Worm (Caenorhabditis elegans) whole organism, L4 larva: ENCODE results near the gene bus-8A.

ENCODE experiments used
- D1046.2 ChIP-seq: fragments of 200-800 bp; sonication (Bioruptor generic); IDR thresholded peaks from 2 replicates; pipeline ENCODE4 v1.3.6; 2022; ENCODE audit warnings: missing genetic modification characterization, missing compliant biosample characterization
- F49E8.2 ChIP-seq: sonication (generic microtip); optimal IDR thresholded peaks from 2 replicates; lab custom pipeline; 2016; ENCODE audit warnings: missing compliant biosample characterization, mild to moderate bottlenecking, missing genetic modification characterization, borderline replicate concordance
- T20F7.1 ChIP-seq: fragments of 200-800 bp; sonication (Bioruptor generic); optimal IDR thresholded peaks from 2 replicates; lab custom pipeline; 2018; ENCODE audit warnings: mild to moderate bottlenecking, missing genetic modification characterization, missing compliant biosample characterization
- T26A8.4 ChIP-seq: fragments of 200-800 bp; sonication (Bioruptor generic); IDR thresholded peaks from 2 replicates; pipeline ENCODE4 v1.3.6; 2022; ENCODE audit warnings: missing genetic modification characterization, missing compliant biosample characterization
- Y105C5A.15 ChIP-seq: fragments of 200-800 bp; sonication (Bioruptor generic); IDR thresholded peaks from 2 replicates; pipeline ENCODE4 v1.3.6; 2022; ENCODE audit warnings: missing genetic modification characterization, missing compliant biosample characterization
- Y48G9A.11 ChIP-seq: fragments of 200-800 bp; sonication (Bioruptor generic); IDR thresholded peaks from 2 replicates; pipeline ENCODE4 v1.3.6; 2022; ENCODE audit warnings: missing genetic modification reagents, missing genetic modification characterization, missing compliant biosample characterization
- aly-2 ChIP-seq: sonication (generic microtip); optimal IDR thresholded peaks from 2 replicates; lab custom pipeline; 2018; ENCODE audit warnings: missing biosample characterization, missing genetic modification characterization
- arid-1 ChIP-seq: fragments of 200-800 bp; sonication (Bioruptor generic); conservative IDR thresholded peaks from 2 replicates; pipeline ENCODE4 v1.3.6; 2022; ENCODE audit warnings: missing genetic modification reagents, missing genetic modification characterization, missing compliant biosample characterization
- ceh-28 ChIP-seq: fragments of 150-350 bp; optimal IDR thresholded peaks from 2 replicates; lab custom pipeline; 2014; ENCODE audit warnings: missing biosample characterization, missing genetic modification reagents, missing genetic modification characterization
- ceh-32 ChIP-seq: sonication (generic microtip); optimal IDR thresholded peaks from 2 replicates; lab custom pipeline; 2016; ENCODE audit warnings: mild to moderate bottlenecking, missing genetic modification characterization, missing compliant biosample characterization; ENCODE audit not compliant: poor library complexity
- ceh-62 ChIP-seq: sonication (generic microtip); optimal IDR thresholded peaks from 2 replicates; lab custom pipeline; 2017; ENCODE audit warnings: missing biosample characterization, missing genetic modification characterization
- ceh-82 ChIP-seq: sonication (generic microtip); optimal IDR thresholded peaks from 2 replicates; lab custom pipeline; 2017; ENCODE audit warnings: missing biosample characterization, missing genetic modification characterization
- ces-1 ChIP-seq: fragments of 150-350 bp; sonication (generic microtip); optimal IDR thresholded peaks from 4 replicates; lab custom pipeline; 2014; ENCODE audit warnings: missing biosample characterization, missing genetic modification reagents, missing genetic modification characterization
- ctbp-1 ChIP-seq: fragments of 200-800 bp; sonication (Bioruptor generic); IDR thresholded peaks from 2 replicates; pipeline ENCODE4 v1.3.6; 2022; ENCODE audit warnings: missing genetic modification reagents, missing genetic modification characterization, missing compliant biosample characterization
- daf-12 ChIP-seq: fragments of 150-350 bp; optimal IDR thresholded peaks from 2 replicates; lab custom pipeline; 2014; ENCODE audit warnings: missing biosample characterization, missing genetic modification reagents, missing genetic modification characterization
- daf-16 ChIP-seq, 3 experiments: sonication (generic microtip); optimal IDR thresholded peaks; 2 replicates each; lab custom pipeline; 2016 to 2017; ENCODE audit warnings: missing genetic modification characterization in 3 of 3, missing genetic modification reagents in 3 of 3, mild to moderate bottlenecking in 2 of 3, missing compliant biosample characterization in 2 of 3, missing biosample characterization in 1 of 3, moderate library complexity in 1 of 3
- daf-8 ChIP-seq: fragments of 200-800 bp; sonication (Bioruptor generic); IDR thresholded peaks from 2 replicates; pipeline ENCODE4 v1.3.6; 2022; ENCODE audit warnings: missing genetic modification characterization, missing compliant biosample characterization
- dmd-6 ChIP-seq: fragments of 200-800 bp; sonication (Bioruptor generic); IDR thresholded peaks from 2 replicates; pipeline ENCODE4 v1.3.6; 2022; ENCODE audit warnings: missing genetic modification reagents, missing genetic modification characterization, missing compliant biosample characterization
- dmd-9 ChIP-seq: fragments of 200-800 bp; sonication (Bioruptor generic); IDR thresholded peaks from 2 replicates; pipeline ENCODE4 v1.3.6; 2022; ENCODE audit warnings: missing genetic modification reagents, missing genetic modification characterization, missing compliant biosample characterization
- duxl-1 ChIP-seq: sonication (generic microtip); optimal IDR thresholded peaks from 2 replicates; lab custom pipeline; 2016; ENCODE audit warnings: mild to moderate bottlenecking, missing genetic modification characterization, moderate library complexity, missing compliant biosample characterization; ENCODE audit not compliant: poor library complexity
- fkh-10 ChIP-seq: fragments of 150-350 bp; optimal IDR thresholded peaks from 2 replicates; lab custom pipeline; 2014; ENCODE audit warnings: missing biosample characterization, missing genetic modification reagents, missing genetic modification characterization
- gei-8 ChIP-seq: fragments of 200-800 bp; sonication (Bioruptor generic); optimal IDR thresholded peaks from 2 replicates; lab custom pipeline; 2018; ENCODE audit warnings: mild to moderate bottlenecking, missing genetic modification characterization, missing compliant biosample characterization
- hmg-1.1 ChIP-seq: fragments of 200-800 bp; sonication (Bioruptor generic); IDR thresholded peaks from 2 replicates; pipeline ENCODE4 v1.3.6; 2022; ENCODE audit warnings: missing genetic modification reagents, missing genetic modification characterization, missing compliant biosample characterization
- lim-7 ChIP-seq: fragments of 200-800 bp; sonication (Bioruptor generic); IDR thresholded peaks from 2 replicates; pipeline ENCODE4 v1.3.6; 2022; ENCODE audit warnings: missing genetic modification characterization, missing compliant biosample characterization
- lin-1 ChIP-seq: fragments of 200-800 bp; sonication (Bioruptor generic); IDR thresholded peaks from 2 replicates; pipeline ENCODE4 v1.3.6; 2022; ENCODE audit warnings: missing genetic modification reagents, missing genetic modification characterization, missing compliant biosample characterization
- lin-13 ChIP-seq: fragments of 150-350 bp; optimal IDR thresholded peaks from 2 replicates; lab custom pipeline; 2014; ENCODE audit warnings: missing biosample characterization, missing genetic modification reagents, missing genetic modification characterization
- lin-38 ChIP-seq: fragments of 200-800 bp; sonication (Bioruptor generic); IDR thresholded peaks from 2 replicates; pipeline ENCODE4 v1.3.6; 2022; ENCODE audit warnings: missing genetic modification reagents, missing genetic modification characterization, missing compliant biosample characterization
- lin-39 ChIP-seq: fragments of 150-350 bp; optimal IDR thresholded peaks from 2 replicates; lab custom pipeline; 2014; ENCODE audit warnings: missing biosample characterization, missing genetic modification reagents, missing genetic modification characterization
- madf-5 ChIP-seq, 2 experiments: fragments of 200-800 bp; sonication (Bioruptor generic); IDR thresholded peaks; 2 replicates each; pipeline ENCODE4 v1.3.6; 2022; ENCODE audit warnings: missing compliant biosample characterization in 2 of 2, missing genetic modification characterization in 2 of 2
- mdl-1 ChIP-seq, 2 experiments: fragments of 150-350 bp in 1 of 2; sonication (generic microtip) in 1 of 2; optimal IDR thresholded peaks; 2 replicates each; lab custom pipeline; 2014 to 2017; ENCODE audit warnings: missing biosample characterization in 2 of 2, missing genetic modification characterization in 2 of 2
- mdt-29 ChIP-seq: fragments of 200-800 bp; sonication (Bioruptor generic); IDR thresholded peaks from 2 replicates; pipeline ENCODE4 v1.3.6; 2022; ENCODE audit warnings: missing genetic modification reagents, missing genetic modification characterization, missing compliant biosample characterization
- mep-1 ChIP-seq: fragments of 150-350 bp; sonication (generic microtip); optimal IDR thresholded peaks from 3 replicates; lab custom pipeline; 2014; ENCODE audit warnings: missing biosample characterization, missing genetic modification characterization
- mxl-3 ChIP-seq: fragments of 200-800 bp; sonication (Bioruptor generic); optimal IDR thresholded peaks from 2 replicates; lab custom pipeline; 2018; ENCODE audit warnings: mild to moderate bottlenecking, missing genetic modification characterization, missing compliant biosample characterization
- nhr-10 ChIP-seq: fragments of 150-350 bp; optimal IDR thresholded peaks from 2 replicates; lab custom pipeline; 2014; ENCODE audit warnings: missing biosample characterization, missing genetic modification characterization
- nhr-102 ChIP-seq: sonication (generic microtip); optimal IDR thresholded peaks from 2 replicates; lab custom pipeline; 2016; ENCODE audit warnings: mild to moderate bottlenecking, missing genetic modification characterization, moderate library complexity, missing compliant biosample characterization
- nhr-28 ChIP-seq: fragments of 150-350 bp; optimal IDR thresholded peaks from 2 replicates; lab custom pipeline; 2014; ENCODE audit warnings: missing biosample characterization, missing genetic modification characterization
- nhr-41 ChIP-seq: fragments of 200-800 bp; sonication (Bioruptor generic); IDR thresholded peaks from 2 replicates; pipeline ENCODE4 v1.3.6; 2022; ENCODE audit warnings: missing genetic modification reagents, missing genetic modification characterization, missing compliant biosample characterization
- nhr-42 ChIP-seq: fragments of 200-800 bp; sonication (Bioruptor generic); IDR thresholded peaks from 2 replicates; pipeline ENCODE4 v1.3.6; 2022; ENCODE audit warnings: missing genetic modification characterization, missing compliant biosample characterization
- nhr-6 ChIP-seq: fragments of 150-350 bp; optimal IDR thresholded peaks from 2 replicates; lab custom pipeline; 2014; ENCODE audit warnings: missing biosample characterization, missing genetic modification characterization
- nhr-76 ChIP-seq: fragments of 150-350 bp; optimal IDR thresholded peaks from 2 replicates; lab custom pipeline; 2014; ENCODE audit warnings: missing biosample characterization, missing genetic modification characterization
- pha-4 ChIP-seq, 2 experiments: fragments of 150-350 bp in 1 of 2; fragments of 200-800 bp in 1 of 2; sonication (Bioruptor generic) in 1 of 2; IDR thresholded peaks in 1 of 2; optimal IDR thresholded peaks in 1 of 2; 2 replicates each; pipeline versions ENCODE4 v1.3.6 to Lab custom; 2014 to 2022; ENCODE audit warnings: missing genetic modification characterization in 2 of 2, missing genetic modification reagents in 2 of 2, missing biosample characterization in 1 of 2, missing compliant biosample characterization in 1 of 2
- php-3 ChIP-seq: fragments of 200-800 bp; sonication (Bioruptor generic); IDR thresholded peaks from 2 replicates; pipeline ENCODE4 v1.3.6; 2022; ENCODE audit warnings: missing genetic modification reagents, missing genetic modification characterization, missing compliant biosample characterization
- saeg-2 ChIP-seq: fragments of 200-800 bp; sonication (Bioruptor generic); IDR thresholded peaks from 2 replicates; pipeline ENCODE4 v1.3.6; 2022; ENCODE audit warnings: missing genetic modification reagents, missing genetic modification characterization, missing compliant biosample characterization
- snpc-1.2 ChIP-seq: fragments of 200-800 bp; sonication (Bioruptor generic); IDR thresholded peaks from 2 replicates; pipeline ENCODE4 v1.3.6; 2022; ENCODE audit warnings: missing genetic modification reagents, missing genetic modification characterization, missing compliant biosample characterization
- spr-3 ChIP-seq: fragments of 200-800 bp; sonication (Bioruptor generic); optimal IDR thresholded peaks from 2 replicates; lab custom pipeline; 2018; ENCODE audit warnings: mild to moderate bottlenecking, missing genetic modification characterization, missing compliant biosample characterization
- tra-1 ChIP-seq: fragments of 200-800 bp; sonication (Bioruptor generic); IDR thresholded peaks from 2 replicates; pipeline ENCODE4 v1.3.6; 2022; ENCODE audit warnings: missing genetic modification reagents, missing genetic modification characterization, missing compliant biosample characterization
- zfp-2 ChIP-seq: sonication (generic microtip); optimal IDR thresholded peaks from 2 replicates; lab custom pipeline; 2016; ENCODE audit warnings: mild to moderate bottlenecking, missing genetic modification characterization, missing compliant biosample characterization
- zfp-3 ChIP-seq: fragments of 200-800 bp; sonication (Bioruptor generic); conservative IDR thresholded peaks from 2 replicates; pipeline ENCODE4 v1.3.6; 2022; ENCODE audit warnings: missing genetic modification reagents, missing genetic modification characterization, missing compliant biosample characterization
- zip-11 ChIP-seq: fragments of 200-800 bp; sonication (Bioruptor generic); IDR thresholded peaks from 2 replicates; pipeline ENCODE4 v1.3.6; 2022; ENCODE audit warnings: missing genetic modification characterization, missing compliant biosample characterization
- ztf-11 ChIP-seq: fragments of 150-350 bp; optimal IDR thresholded peaks from 2 replicates; lab custom pipeline; 2014; ENCODE audit warnings: missing biosample characterization, missing genetic modification characterization
- ztf-7 ChIP-seq: fragments of 150-350 bp; optimal IDR thresholded peaks from 2 replicates; lab custom pipeline; 2014; ENCODE audit warnings: missing biosample characterization, missing genetic modification characterization

Gene bus-8A

DNA sequence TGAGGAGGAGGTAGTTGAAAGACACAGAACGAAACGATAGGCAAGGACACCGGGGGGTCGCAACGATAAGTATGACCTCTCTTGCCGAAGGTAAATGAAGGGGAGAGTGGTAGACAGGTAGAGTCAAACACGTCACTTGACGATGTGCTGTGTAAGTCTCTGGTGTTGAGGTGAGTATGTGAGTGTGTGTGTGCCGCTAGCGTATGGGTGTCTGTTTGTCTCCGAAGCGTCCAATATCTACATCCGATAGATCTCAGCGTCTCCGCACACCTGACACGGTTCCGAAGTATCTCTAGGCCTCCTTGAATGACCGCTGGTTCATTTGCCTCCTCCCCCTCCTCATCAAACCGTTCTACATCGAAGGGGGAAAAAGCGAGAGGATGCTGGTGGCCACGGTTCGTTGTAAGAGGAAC lies 17.5 kb upstream of the bus-8A start (continued):
- TF ChIP-seq nhr-102 (tag; lab: Kevin White, UChicago) (no peak), ceh-32 (tag; lab: Kevin White, UChicago) (no peak), aly-2 (tag; lab: Kevin White, UChicago) (no peak), zfp-2 (tag; lab: Kevin White, UChicago) (no peak), lin-39 (no peak), zfp-3 (GFP tag; lab: Robert Waterston, UW) (no peak), D1046.2 (GFP tag; lab: Robert Waterston, UW) (no peak), snpc-1.2 (GFP tag; lab: Robert Waterston, UW) (no peak), ceh-62 (tag; lab: Kevin White, UChicago) (no peak), nhr-41 (peak; percentile 95), mxl-3 (GFP tag; lab: Kevin White, UChicago) (peak; percentile 86), duxl-1 (tag; lab: Kevin White, UChicago) (peak; percentile 3), ctbp-1 (GFP tag; lab: Robert Waterston, UW) (no peak), madf-5 (GFP tag; IDR thresholded peaks at IDR 0.05; lab: Robert Waterston, UW) (no peak), pha-4 (GFP tag; IDR thresholded peaks at IDR 0.05; lab: Robert Waterston, UW) (no peak), pha-4 (tag; optimal IDR thresholded peaks at IDR 0.05; lab: Kevin White, UChicago) (peak; percentile 45), T26A8.4 (GFP tag; lab: Robert Waterston, UW) (0 out of 2 replicates have a peak, but pooled peaks have one; percentile 29), ces-1 (no peak), lim-7 (no peak), F49E8.2 (tag; lab: Kevin White, UChicago) (no peak), mdt-29 (GFP tag; lab: Robert Waterston, UW) (no peak), mdl-1 (tag; optimal IDR thresholded peaks at IDR 0.05; lab: Kevin White, UChicago) (peak; percentile 16 to 67), nhr-76 (tag; lab: Kevin White, UChicago) (no peak), mep-1 (tag; lab: Kevin White, UChicago) (peak; percentile 83), lin-13 (peak; percentile 0), T20F7.1 (no peak), ztf-7 (tag; lab: Kevin White, UChicago) (no peak), saeg-2 (no peak), zip-11 (no peak), ztf-11 (tag; lab: Kevin White, UChicago) (no peak), php-3 (no peak), Y48G9A.11 (GFP tag; lab: Robert Waterston, UW) (no peak), daf-8 (GFP tag; lab: Robert Waterston, UW) (no peak), Y105C5A.15 (GFP tag; lab: Robert Waterston, UW) (no peak), ceh-28 (no peak), daf-16 (GFP tag; optimal IDR thresholded peaks at IDR 0.05; lab: Kevin White, UChicago) (no peak), daf-16 (tag; optimal IDR thresholded peaks at IDR 0.05; lab: Kevin White, UChicago) (peak; percentile 34), dmd-6 (peak; percentile 74), nhr-28 (peak; percentile 91), gei-8 (GFP tag; lab: Kevin White, UChicago) (no peak), nhr-42 (GFP tag; lab: Robert Waterston, UW) (no peak), tra-1 (GFP tag; lab: Robert Waterston, UW) (peak; percentile 72; the same call in 1 of the 2 replicates), arid-1 (GFP tag; lab: Robert Waterston, UW) (no peak), lin-1 (0 out of 2 replicates have a peak, but pooled peaks have one; percentile 60), fkh-10 (GFP tag; lab: Kevin White, UChicago) (no peak), hmg-1.1 (peak; percentile 69), spr-3 (no peak), lin-38 (GFP tag; lab: Robert Waterston, UW) (no peak), daf-12 (tag; lab: Kevin White, UChicago) (no peak), dmd-9 (GFP tag; lab: Robert Waterston, UW) (no peak), nhr-6 (peak; percentile 66), ceh-82 (tag; lab: Kevin White, UChicago) (no peak), nhr-10 (tag; lab: Kevin White, UChicago) (no peak)
